Worm (Caenorhabditis elegans): ENCODE data around the gene del-6.

DNA sequence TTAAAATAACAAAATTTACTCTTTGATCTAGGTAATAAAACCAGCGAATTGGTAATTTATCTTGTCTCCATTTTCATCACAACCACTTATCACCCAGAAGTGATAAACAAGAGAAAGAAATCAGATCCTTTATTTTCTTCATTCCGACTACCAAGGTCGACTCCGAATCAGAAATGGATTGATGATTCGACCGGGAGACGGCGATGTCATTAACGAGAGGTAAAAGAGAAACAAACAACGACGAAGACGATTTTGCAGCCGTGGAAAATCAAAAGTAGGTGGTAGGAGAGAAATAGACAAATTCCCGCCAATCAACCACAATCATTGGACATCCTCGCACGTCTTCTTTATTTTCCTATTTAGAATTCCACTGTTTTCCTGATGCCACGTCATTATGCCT, 15.6 kb upstream of the del-6 start:
- TF ChIP-seq unc-62 (GFP tag; optimal IDR thresholded peaks at IDR 0.05) (no peak), blmp-1 (tag; optimal IDR thresholded peaks at IDR 0.05; ENCODE audit: insufficient read depth) (peak; percentile 3), fos-1 (tag; optimal IDR thresholded peaks at IDR 0.05) (peak; percentile 7), ama-1 (optimal IDR thresholded peaks at IDR 0.05) (no peak), lsy-2 (tag; optimal IDR thresholded peaks at IDR 0.05) (no peak), nhr-6 (tag; optimal IDR thresholded peaks at IDR 0.05) (no peak), mdl-1 (tag; optimal IDR thresholded peaks at IDR 0.05) (no peak), ztf-11 (tag; optimal IDR thresholded peaks at IDR 0.05) (no peak), ceh-82 (tag; optimal IDR thresholded peaks at IDR 0.05) (no peak)
